Worm (Caenorhabditis elegans): ENCODE data around the gene slc-25A21.

DNA sequence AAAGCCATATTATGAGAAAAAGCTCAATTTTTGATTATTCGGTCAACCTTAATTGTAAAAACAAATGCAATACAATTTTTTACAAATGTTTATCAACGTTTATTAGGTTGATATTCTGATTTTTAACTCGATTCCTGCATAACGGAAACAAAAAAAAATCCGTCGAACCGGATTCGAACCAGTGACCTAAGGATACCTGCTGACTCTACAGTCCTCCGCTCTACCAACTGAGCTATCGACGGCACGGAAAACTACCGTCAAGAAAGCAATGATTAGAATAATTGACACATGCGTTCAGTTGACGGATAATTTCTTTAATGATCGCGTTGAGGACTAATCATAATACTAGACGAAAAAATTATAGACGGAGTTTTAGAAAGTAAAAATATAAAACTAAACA lies 19.0 kb downstream of the slc-25A21 start:
- TF ChIP-seq F13C5.2 (tag; optimal IDR thresholded peaks at IDR 0.05), result no peak
- no peak for TF ChIP-seq ama-1 (optimal IDR thresholded peaks at IDR 0.05)
- TF ChIP-seq hnd-1 (tag; optimal IDR thresholded peaks at IDR 0.05), result no peak

All from whole organism, early embryonic.